Worm (Caenorhabditis elegans) whole organism, L1 larva: ENCODE measurements around the gene K03B8.4.
"Not testable (repeated sequence)": the region's sequence is repeated elsewhere in the genome, so short reads cannot be mapped to it uniquely, and the experiment has no call there.

ENCODE experiments used
- ama-1 ChIP-seq: fragments of 150-350 bp; optimal IDR thresholded peaks from 2 replicates; lab custom pipeline; 2014
- ceh-63 ChIP-seq: fragments of 200-800 bp; sonication (Bioruptor generic); optimal IDR thresholded peaks from 2 replicates; lab custom pipeline; 2018; ENCODE audit warnings: mild to moderate bottlenecking, missing genetic modification characterization, missing compliant biosample characterization
- egl-13 ChIP-seq: sonication (generic microtip); optimal IDR thresholded peaks from 2 replicates; lab custom pipeline; 2016; ENCODE audit warnings: missing genotype, missing genetic modification reagents, missing genetic modification characterization, missing compliant biosample characterization
- elt-3 ChIP-seq, 6 experiments: fragments of 150-350 bp in 1 of 6; sonication (generic microtip); optimal IDR thresholded peaks; 2 replicates each; lab custom pipeline; 2017 to 2018; ENCODE audit warnings: missing biosample characterization in 6 of 6, missing genetic modification characterization in 6 of 6, inconsistent platforms in 1 of 6
- nhr-12 ChIP-seq: sonication (generic microtip); optimal IDR thresholded peaks from 2 replicates; lab custom pipeline; 2017; ENCODE audit warnings: missing biosample characterization, missing genetic modification characterization
- nhr-76 ChIP-seq: sonication (generic microtip); optimal IDR thresholded peaks from 2 replicates; lab custom pipeline; 2017; ENCODE audit warnings: missing biosample characterization, missing genetic modification characterization
- tbx-2 ChIP-seq: sonication (generic microtip); optimal IDR thresholded peaks from 2 replicates; lab custom pipeline; 2016; ENCODE audit warnings: missing genetic modification characterization, missing compliant biosample characterization
- zag-1 ChIP-seq: fragments of 150-350 bp; optimal IDR thresholded peaks from 2 replicates; lab custom pipeline; 2014; ENCODE audit warnings: missing biosample characterization, missing genetic modification characterization

- not testable (repeated sequence) for TF ChIP-seq zag-1; tbx-2 (tag; lab: Kevin White, UChicago); nhr-12 (tag; lab: Kevin White, UChicago); nhr-76 (tag; lab: Kevin White, UChicago); ceh-63 (GFP tag; lab: Kevin White, UChicago); elt-3 (tag; optimal IDR thresholded peaks at IDR 0.05; lab: Kevin White, UChicago); egl-13 (tag; lab: Kevin White, UChicago); ama-1
Measured at ce11 chrV:11395024-11395423, at the start of gene K03B8.4.
